Fruit fly (Drosophila melanogaster) whole organism, embryonic: ENCODE measurements around the gene CG46059.
A peak's percentile ranks its signal among the peaks of the same experiment; 100 is the strongest.

Experiments used
- CG10979 ChIP-seq: fragments of 200-800 bp; sonication (Bioruptor generic); optimal IDR thresholded peaks from 2 replicates; lab custom pipeline; 2018; ENCODE audit warnings: missing biosample characterization, mild to moderate bottlenecking, missing genetic modification characterization, moderate library complexity
- CG12659 ChIP-seq: fragments of 200-800 bp; sonication (Bioruptor generic); optimal IDR thresholded peaks from 3 replicates; lab custom pipeline; 2017; ENCODE audit warnings: mild to moderate bottlenecking, missing biosample characterization, missing genetic modification reagents, missing genetic modification characterization
- CG14667 ChIP-seq: fragments of 200-800 bp; sonication (Bioruptor generic); IDR thresholded peaks from 2 replicates; pipeline ENCODE4 v1.3.6; 2022; ENCODE audit warnings: missing biosample characterization, missing genetic modification characterization
- CG1602 ChIP-seq: fragments of 200-800 bp; sonication (Bioruptor generic); optimal IDR thresholded peaks from 3 replicates; lab custom pipeline; 2016; ENCODE audit warnings: missing biosample characterization, missing genetic modification characterization
- CG16813 ChIP-seq: fragments of 200-800 bp; sonication (Bioruptor generic); IDR thresholded peaks from 3 replicates; pipeline ENCODE4 v1.3.6; 2022; ENCODE audit warnings: missing biosample characterization, missing genetic modification characterization; ENCODE audit not compliant: partially characterized antibody
- CG18011 ChIP-seq: fragments of 200-800 bp; sonication (Bioruptor generic); optimal IDR thresholded peaks from 2 replicates; lab custom pipeline; 2017; ENCODE audit warnings: missing biosample characterization, missing genetic modification characterization, mild to moderate bottlenecking, moderate library complexity, missing genotype
- CG18619 ChIP-seq: fragments of 200-800 bp; sonication (Bioruptor generic); optimal IDR thresholded peaks from 3 replicates; lab custom pipeline; 2017; ENCODE audit warnings: missing biosample characterization, mild to moderate bottlenecking, missing genetic modification characterization
- CG2120 ChIP-seq: fragments of 200-800 bp; sonication (Bioruptor generic); optimal IDR thresholded peaks from 3 replicates; lab custom pipeline; 2016; ENCODE audit warnings: missing biosample characterization, missing genetic modification characterization
- CG30020 ChIP-seq: fragments of 200-800 bp; optimal IDR thresholded peaks from 2 replicates; lab custom pipeline; 2019; ENCODE audit warnings: missing biosample characterization, mild to moderate bottlenecking, missing genetic modification characterization, moderate library complexity
- CG3407 ChIP-seq: fragments of 200-800 bp; sonication (Bioruptor generic); optimal IDR thresholded peaks from 2 replicates; lab custom pipeline; 2018; ENCODE audit warnings: missing biosample characterization, mild to moderate bottlenecking, missing genetic modification characterization
- CG3847 ChIP-seq: fragments of 200-800 bp; sonication (Bioruptor generic); IDR thresholded peaks from 2 replicates; pipeline ENCODE4 v1.3.6; 2022; ENCODE audit warnings: missing biosample characterization, missing genetic modification characterization
- CG3995 ChIP-seq: fragments of 200-800 bp; sonication (Bioruptor generic); optimal IDR thresholded peaks from 3 replicates; lab custom pipeline; 2016; ENCODE audit warnings: missing biosample characterization, missing genetic modification characterization
- CG4854 ChIP-seq: fragments of 200-800 bp; sonication (Bioruptor generic); optimal IDR thresholded peaks from 2 replicates; lab custom pipeline; 2016; ENCODE audit warnings: missing biosample characterization, missing genetic modification characterization, inconsistent platforms
- CG5180 ChIP-seq: fragments of 200-800 bp; sonication (Bioruptor generic); optimal IDR thresholded peaks from 3 replicates; lab custom pipeline; 2017; ENCODE audit warnings: missing biosample characterization, missing genetic modification characterization, mild to moderate bottlenecking, moderate library complexity, missing genetic modification reagents
- CG5953 ChIP-seq: fragments of 200-800 bp; sonication (Bioruptor generic); IDR thresholded peaks from 2 replicates; pipeline ENCODE4 v1.3.6; 2022; ENCODE audit warnings: missing biosample characterization, missing genetic modification characterization
- CG6175 ChIP-seq: fragments of 200-800 bp; sonication (Bioruptor generic); IDR thresholded peaks from 3 replicates; pipeline ENCODE4 v1.3.6; 2022; ENCODE audit warnings: missing biosample characterization, missing genetic modification characterization
- CG6813 ChIP-seq: fragments of 200-800 bp; sonication (Bioruptor generic); optimal IDR thresholded peaks from 2 replicates; lab custom pipeline; 2017; ENCODE audit warnings: missing biosample characterization, missing genetic modification characterization, mild to moderate bottlenecking, moderate library complexity, missing genetic modification reagents
- CG7786 ChIP-seq: fragments of 200-800 bp; sonication (Bioruptor generic); optimal IDR thresholded peaks from 2 replicates; lab custom pipeline; 2016; ENCODE audit warnings: missing biosample characterization, missing genetic modification characterization
- CTCF ChIP-seq: fragments of 200-800 bp; sonication (Bioruptor generic); optimal IDR thresholded peaks from 2 replicates; lab custom pipeline; 2017; ENCODE audit warnings: missing biosample characterization, mild to moderate bottlenecking, missing genetic modification characterization, moderate library complexity
- D19B ChIP-seq: fragments of 200-800 bp; sonication (Bioruptor generic); optimal IDR thresholded peaks from 2 replicates; lab custom pipeline; 2017; ENCODE audit warnings: missing biosample characterization, mild to moderate bottlenecking, missing genetic modification characterization
- Dad ChIP-seq: fragments of 200-800 bp; sonication (Bioruptor generic); optimal IDR thresholded peaks from 3 replicates; lab custom pipeline; 2016; ENCODE audit warnings: missing biosample characterization, missing genetic modification characterization
- E2f1 ChIP-seq: fragments of 200-800 bp; sonication (Bioruptor generic); IDR thresholded peaks from 2 replicates; pipeline ENCODE4 v1.3.6; 2022; ENCODE audit warnings: missing biosample characterization, missing genetic modification characterization
- Ets97D ChIP-seq: fragments of 200-800 bp; sonication (Bioruptor generic); optimal IDR thresholded peaks from 3 replicates; lab custom pipeline; 2016; ENCODE audit warnings: missing biosample characterization, missing genetic modification characterization
- Med ChIP-seq: fragments of 200-800 bp; sonication (Bioruptor generic); peaks from one replicate; lab custom pipeline; 2016; ENCODE audit warnings: missing biosample characterization, missing genetic modification characterization, mild to moderate bottlenecking, inconsistent platforms, moderate library complexity
- Ptx1 ChIP-seq: fragments of 200-800 bp; sonication (Bioruptor generic); IDR thresholded peaks from 2 replicates; pipeline ENCODE4 v1.3.6; 2022; ENCODE audit warnings: missing biosample characterization, missing genetic modification characterization
- Rx ChIP-seq: fragments of 200-800 bp; sonication (Bioruptor generic); IDR thresholded peaks from 2 replicates; pipeline ENCODE4 v1.3.6; 2022; ENCODE audit warnings: missing biosample characterization, missing genetic modification characterization
- Side ChIP-seq: fragments of 200-800 bp; sonication (Bioruptor generic); optimal IDR thresholded peaks from 2 replicates; lab custom pipeline; 2016; ENCODE audit warnings: missing biosample characterization, missing genetic modification characterization
- Spps ChIP-seq: fragments of 200-800 bp; sonication (Bioruptor generic); optimal IDR thresholded peaks from 2 replicates; lab custom pipeline; 2018; ENCODE audit warnings: missing biosample characterization, mild to moderate bottlenecking, missing genetic modification characterization
- Trl ChIP-seq, 3 experiments: fragments of >200 bp in 2 of 3; fragments of 200-800 bp in 1 of 3; sonication (Bioruptor generic) in 1 of 3; optimal IDR thresholded peaks; 2 replicates in 1 of 3; 3 replicates in 2 of 3; lab custom pipeline; 2016 to 2017; ENCODE audit warnings: missing biosample characterization in 1 of 3, missing genetic modification characterization in 1 of 3
- Xbp1 ChIP-seq: fragments of 200-800 bp; sonication (Bioruptor generic); optimal IDR thresholded peaks from 3 replicates; lab custom pipeline; 2016; ENCODE audit warnings: missing biosample characterization, mild to moderate bottlenecking, missing genetic modification characterization
- YL-1 ChIP-seq: fragments of 200-800 bp; sonication (Bioruptor generic); optimal IDR thresholded peaks from 3 replicates; lab custom pipeline; 2017; ENCODE audit warnings: missing biosample characterization, mild to moderate bottlenecking, missing genetic modification characterization
- az2 ChIP-seq: fragments of 200-800 bp; sonication (Bioruptor generic); optimal IDR thresholded peaks from 3 replicates; lab custom pipeline; 2016; ENCODE audit warnings: missing biosample characterization, missing genetic modification characterization
- chif ChIP-seq, 2 experiments: fragments of 200-800 bp; sonication (Bioruptor generic); optimal IDR thresholded peaks; 3 replicates each; lab custom pipeline; 2016; ENCODE audit warnings: missing biosample characterization in 2 of 2, missing genetic modification characterization in 2 of 2
- croc ChIP-seq: fragments of 200-800 bp; sonication (Bioruptor generic); conservative IDR thresholded peaks from 3 replicates; pipeline ENCODE4 v1.3.6; 2022; ENCODE audit warnings: missing biosample characterization, missing genetic modification characterization
- crp ChIP-seq, 2 experiments: fragments of 200-800 bp; sonication (Bioruptor generic); optimal IDR thresholded peaks; 2 replicates in 1 of 2; 3 replicates in 1 of 2; lab custom pipeline; 2017; ENCODE audit warnings: missing biosample characterization in 2 of 2, missing genetic modification characterization in 2 of 2, mild to moderate bottlenecking in 1 of 2, moderate library complexity in 1 of 2
- da ChIP-seq: fragments of 200-800 bp; sonication (Bioruptor generic); optimal IDR thresholded peaks from 2 replicates; lab custom pipeline; 2016; ENCODE audit warnings: missing biosample characterization, missing genetic modification characterization
- dimm ChIP-seq: fragments of 200-800 bp; sonication (Bioruptor generic); IDR thresholded peaks from 2 replicates; pipeline ENCODE4 v1.3.6; 2022; ENCODE audit warnings: missing biosample characterization, missing genetic modification characterization
- esg ChIP-seq: fragments of 200-800 bp; sonication (Bioruptor generic); conservative IDR thresholded peaks from 2 replicates; pipeline ENCODE4 v1.3.6; 2022; ENCODE audit warnings: missing biosample characterization, missing genetic modification characterization
- nau ChIP-seq: fragments of 200-800 bp; sonication (Bioruptor generic); optimal IDR thresholded peaks from 3 replicates; lab custom pipeline; 2017; ENCODE audit warnings: missing biosample characterization, mild to moderate bottlenecking, missing genetic modification characterization, missing genetic modification reagents
- nerfin-1 ChIP-seq: fragments of 200-800 bp; sonication (Bioruptor generic); optimal IDR thresholded peaks from 3 replicates; lab custom pipeline; 2019; ENCODE audit warnings: missing biosample characterization, mild to moderate bottlenecking, missing genetic modification characterization, moderate library complexity
- shn ChIP-seq: fragments of 200-800 bp; sonication (Bioruptor generic); optimal IDR thresholded peaks from 3 replicates; lab custom pipeline; 2016; ENCODE audit warnings: missing biosample characterization, missing genetic modification characterization
- sim ChIP-seq: fragments of 200-800 bp; sonication (Bioruptor generic); IDR thresholded peaks from 2 replicates; pipeline ENCODE4 v1.3.6; 2022; ENCODE audit warnings: missing biosample characterization, missing genetic modification characterization
- slou ChIP-seq: fragments of 200-800 bp; sonication (Bioruptor generic); optimal IDR thresholded peaks from 3 replicates; lab custom pipeline; 2016; ENCODE audit warnings: missing biosample characterization, missing genetic modification characterization
- ssp ChIP-seq: fragments of 200-800 bp; sonication (Bioruptor generic); IDR thresholded peaks from 2 replicates; pipeline ENCODE4 v1.3.6; 2022; ENCODE audit warnings: missing biosample characterization, missing genetic modification characterization
- stc ChIP-seq: fragments of 200-800 bp; sonication (Bioruptor generic); IDR thresholded peaks from 2 replicates; pipeline ENCODE4 v1.3.6; 2022; ENCODE audit warnings: missing biosample characterization, missing genetic modification characterization
- stwl ChIP-seq: fragments of 200-800 bp; sonication (Bioruptor generic); optimal IDR thresholded peaks from 3 replicates; lab custom pipeline; 2018; ENCODE audit warnings: missing biosample characterization, mild to moderate bottlenecking, missing genetic modification characterization, moderate library complexity
- unc-4 ChIP-seq: fragments of 200-800 bp; sonication (Bioruptor generic); IDR thresholded peaks from 2 replicates; pipeline ENCODE4 v1.3.6; 2022; ENCODE audit warnings: missing biosample characterization, missing genetic modification characterization; ENCODE audit not compliant: partially characterized antibody
- vfl ChIP-seq: fragments of 200-800 bp; sonication (Bioruptor generic); optimal IDR thresholded peaks from 2 replicates; lab custom pipeline; 2016; ENCODE audit warnings: missing biosample characterization, missing genetic modification characterization
- zf30C ChIP-seq: fragments of 200-800 bp; sonication (Bioruptor generic); optimal IDR thresholded peaks from 3 replicates; lab custom pipeline; 2018; ENCODE audit warnings: missing biosample characterization, mild to moderate bottlenecking, missing genetic modification characterization

CG46059 gene

dm6 chr2L:19164933-19165813 is 18.4 kb downstream of the CG46059 start (continued):
- peak; percentile 96 for TF ChIP-seq nau
- TF ChIP-seq CG5953 (GFP tag; lab: Robert Waterston, UW) = peak; percentile 92
- TF ChIP-seq CG3995 (GFP tag; lab: Kevin White, UChicago) = peak; percentile 76
- peak; percentile 98 for TF ChIP-seq Xbp1
- TF ChIP-seq dimm (GFP tag; lab: Robert Waterston, UW) = peak; percentile 91
- TF ChIP-seq CG2120 (GFP tag; lab: Kevin White, UChicago) = peak; percentile 97
- TF ChIP-seq YL-1 (GFP tag; lab: Kevin White, UChicago) = peak; percentile 82
- peak; percentile 93 to 98 for TF ChIP-seq chif (GFP tag; optimal IDR thresholded peaks at IDR 0.05; lab: Kevin White, UChicago)
- peak; percentile 89 for TF ChIP-seq CG7786
- TF ChIP-seq CG14667 = peak; percentile 97
- peak; percentile 95 for TF ChIP-seq az2 (GFP tag; lab: Kevin White, UChicago)
- TF ChIP-seq Dad = peak; percentile 87
- TF ChIP-seq Trl (optimal IDR thresholded peaks at IDR 0.05; lab: Kevin White, UChicago) = peak; percentile 82 to 95
- TF ChIP-seq Trl (GFP tag; optimal IDR thresholded peaks at IDR 0.05; lab: Kevin White, UChicago) = peak; percentile 97
- TF ChIP-seq CG4854 (GFP tag; lab: Kevin White, UChicago) = peak; percentile 91
- peak; percentile 99 for TF ChIP-seq zf30C
- TF ChIP-seq da (GFP tag; lab: Kevin White, UChicago) = peak; percentile 91
- peak; percentile 95 for TF ChIP-seq CG6175 (GFP tag; lab: Robert Waterston, UW)
- TF ChIP-seq vfl (GFP tag; lab: Kevin White, UChicago) = peak; percentile 84
- peak; percentile 96 for TF ChIP-seq sim (GFP tag; lab: Robert Waterston, UW)
- TF ChIP-seq stwl (tag; lab: Kevin White, UChicago) = no peak
- peak; percentile 96 for TF ChIP-seq croc (GFP tag; lab: Robert Waterston, UW)
- peak; percentile 94 for TF ChIP-seq CG3847 (GFP tag; lab: Robert Waterston, UW)
- TF ChIP-seq esg (GFP tag; lab: Robert Waterston, UW) = peak; percentile 97
- peak; percentile 96 for TF ChIP-seq Spps (tag; lab: Kevin White, UChicago)
- TF ChIP-seq ssp (GFP tag; lab: Robert Waterston, UW) = peak; percentile 90
- peak; percentile 97 for TF ChIP-seq Ptx1 (GFP tag; lab: Robert Waterston, UW)
- peak; percentile 99 for TF ChIP-seq stc (GFP tag; lab: Robert Waterston, UW)
- peak; percentile 95 for TF ChIP-seq Rx (GFP tag; lab: Robert Waterston, UW)
- peak; percentile 74 for TF ChIP-seq Ets97D
- peak; percentile 74 for TF ChIP-seq CTCF
- peak; percentile 95 for TF ChIP-seq nerfin-1 (tag; lab: Kevin White, UChicago)
- peak; percentile 97 for TF ChIP-seq CG1602 (GFP tag; lab: Kevin White, UChicago)
- TF ChIP-seq CG10979 (tag; lab: Kevin White, UChicago) = peak; percentile 98
- TF ChIP-seq Side = peak; percentile 96
- peak; percentile 82 for TF ChIP-seq shn (GFP tag; lab: Kevin White, UChicago)
- peak; percentile 95 for TF ChIP-seq CG12659 (GFP tag; lab: Kevin White, UChicago)
- 0 out of 2 replicates have a peak, but pooled peaks have one; percentile 13 for TF ChIP-seq unc-4 (GFP tag; lab: Robert Waterston, UW)
- TF ChIP-seq crp (GFP tag; optimal IDR thresholded peaks at IDR 0.05; lab: Kevin White, UChicago) = peak in 1 of 2 experiments; percentile 66
- peak; percentile 98 for TF ChIP-seq E2f1 (GFP tag; lab: Robert Waterston, UW)
- peak; percentile 85 for TF ChIP-seq CG18011 (GFP tag; lab: Kevin White, UChicago)
- peak; percentile 97 for TF ChIP-seq slou (GFP tag; lab: Kevin White, UChicago)
- TF ChIP-seq D19B (GFP tag; lab: Kevin White, UChicago) = peak; percentile 88
- TF ChIP-seq CG16813 = no peak
- peak; percentile 79 for TF ChIP-seq CG30020 (tag; lab: Kevin White, UChicago)
- peak; percentile 98 for TF ChIP-seq CG6813 (GFP tag; lab: Kevin White, UChicago)
- peak; percentile 99 for TF ChIP-seq Med (GFP tag; lab: Kevin White, UChicago)
- peak; percentile 89 for TF ChIP-seq CG5180
- peak; percentile 94 for TF ChIP-seq CG3407 (GFP tag; lab: Kevin White, UChicago)
- peak; percentile 95 for TF ChIP-seq CG18619 (GFP tag; lab: Kevin White, UChicago)
